Fruit fly (Drosophila melanogaster) whole organism, wandering third instar larva: ENCODE measurements around the gene CG33689.

Experiments
- Abd-B ChIP-seq: fragments of >200 bp; optimal IDR thresholded peaks from 2 replicates; lab custom pipeline; 2017; ENCODE audit warnings: missing biosample characterization, missing genetic modification characterization
- CrebA ChIP-seq: fragments of 200-800 bp; sonication (Bioruptor generic); optimal IDR thresholded peaks from 2 replicates; lab custom pipeline; 2016; ENCODE audit warnings: missing biosample characterization, mild to moderate bottlenecking, missing genetic modification characterization, borderline replicate concordance
- Dfd ChIP-seq: fragments of >200 bp; optimal IDR thresholded peaks from 2 replicates; lab custom pipeline; 2017; ENCODE audit warnings: missing biosample characterization, missing genetic modification characterization
- HLH106 ChIP-seq: fragments of 200-800 bp; optimal IDR thresholded peaks from 3 replicates; lab custom pipeline; 2019; ENCODE audit warnings: missing biosample characterization, mild to moderate bottlenecking, missing genetic modification characterization, moderate library complexity
- br ChIP-seq: fragments of 200-800 bp; sonication (Bioruptor generic); optimal IDR thresholded peaks from 2 replicates; lab custom pipeline; 2016; ENCODE audit warnings: missing biosample characterization, missing genetic modification characterization
- brk ChIP-seq: fragments of 200-800 bp; sonication (Bioruptor generic); optimal IDR thresholded peaks from 2 replicates; lab custom pipeline; 2016; ENCODE audit warnings: missing biosample characterization, mild to moderate bottlenecking, missing genetic modification characterization
- dsf ChIP-seq: sonication (Bioruptor generic); optimal IDR thresholded peaks from 2 replicates; lab custom pipeline; 2016; ENCODE audit warnings: missing biosample characterization, missing genetic modification characterization, borderline replicate concordance
- pan ChIP-seq: fragments of >200 bp; optimal IDR thresholded peaks from 2 replicates; lab custom pipeline; 2017
- rgr ChIP-seq: fragments of 200-800 bp; sonication (Bioruptor generic); optimal IDR thresholded peaks from 3 replicates; lab custom pipeline; 2016; ENCODE audit warnings: missing biosample characterization, mild to moderate bottlenecking, missing genetic modification characterization

DNA sequence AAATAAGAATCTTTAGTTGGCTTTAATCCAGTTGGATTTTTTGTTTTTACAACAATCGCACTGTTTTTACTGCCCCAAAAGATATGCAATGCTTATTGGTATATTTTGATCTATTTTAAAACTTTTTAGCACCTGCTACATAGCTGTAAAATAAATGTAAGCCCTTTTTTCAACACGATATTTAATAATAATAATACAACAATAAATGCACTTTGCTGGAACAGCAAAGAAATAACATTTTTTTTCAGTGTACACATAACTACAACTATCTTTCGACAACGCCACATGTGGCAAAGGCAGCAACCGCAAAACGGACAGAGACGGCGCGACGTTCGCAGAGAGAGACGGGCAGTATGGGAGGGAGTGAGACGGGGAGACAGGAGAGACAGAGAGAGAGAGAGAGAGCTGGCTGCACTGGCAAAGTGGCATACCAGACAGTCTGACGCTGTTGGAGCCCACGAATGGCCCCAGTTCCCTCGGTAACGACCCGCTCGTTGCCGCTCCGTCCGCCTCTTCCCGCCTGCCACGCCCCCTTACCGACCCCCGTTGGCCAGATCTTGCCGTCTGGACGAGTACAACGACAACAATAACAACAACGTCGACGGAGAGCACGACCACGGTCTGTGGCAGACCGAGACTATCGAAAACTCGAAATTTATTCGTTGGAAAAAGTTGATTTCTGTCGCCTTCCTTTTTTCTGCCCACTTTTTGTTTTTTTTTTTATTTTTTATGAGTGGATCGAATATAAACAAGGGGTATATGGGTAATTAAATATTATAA is 11.3 kb downstream of the CG33689 start:
- TF ChIP-seq rgr (GFP tag; lab: Kevin White, UChicago) (peak; percentile 51), HLH106 (tag; lab: Kevin White, UChicago) (peak; percentile 41), brk (no peak), br (peak; percentile 21), Abd-B (GFP tag; lab: Kevin White, UChicago) (no peak), pan (lab: Kevin White, UChicago) (no peak), CrebA (GFP tag; lab: Kevin White, UChicago) (no peak), dsf (GFP tag; lab: Kevin White, UChicago) (no peak), Dfd (GFP tag; lab: Kevin White, UChicago) (no peak)
